Fruit fly (Drosophila melanogaster): Measurements from ENCODE around the gene CG5510.

DNA sequence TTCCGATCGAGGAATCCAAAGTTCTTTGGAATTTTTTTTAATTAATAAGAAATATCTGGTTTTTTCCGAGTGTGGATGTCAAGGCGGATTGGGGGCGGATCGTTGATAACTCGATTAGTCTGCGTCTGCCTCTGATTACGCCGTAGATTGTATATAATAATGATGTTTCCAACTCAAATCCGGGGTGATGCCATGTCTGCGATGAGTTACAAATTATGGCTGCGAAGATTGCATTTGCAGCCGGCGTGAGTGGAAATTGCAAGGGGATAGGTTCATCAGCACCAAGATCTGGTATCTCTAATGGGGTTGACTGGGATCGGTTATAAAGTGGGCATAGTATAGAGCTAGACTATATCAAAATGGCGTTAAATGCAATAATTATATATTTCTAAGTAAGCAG lies 47.0 kb downstream of the CG5510 start:
- no peak for TF ChIP-seq ttk (optimal IDR thresholded peaks at IDR 0.05)
- TF ChIP-seq insv (optimal IDR thresholded peaks at IDR 0.05): no peak
- TF ChIP-seq psq (optimal IDR thresholded peaks at IDR 0.05): no peak
- no peak for TF ChIP-seq h (optimal IDR thresholded peaks at IDR 0.05)
